Worm (Caenorhabditis elegans): ENCODE results near the gene gln-6.

DNA sequence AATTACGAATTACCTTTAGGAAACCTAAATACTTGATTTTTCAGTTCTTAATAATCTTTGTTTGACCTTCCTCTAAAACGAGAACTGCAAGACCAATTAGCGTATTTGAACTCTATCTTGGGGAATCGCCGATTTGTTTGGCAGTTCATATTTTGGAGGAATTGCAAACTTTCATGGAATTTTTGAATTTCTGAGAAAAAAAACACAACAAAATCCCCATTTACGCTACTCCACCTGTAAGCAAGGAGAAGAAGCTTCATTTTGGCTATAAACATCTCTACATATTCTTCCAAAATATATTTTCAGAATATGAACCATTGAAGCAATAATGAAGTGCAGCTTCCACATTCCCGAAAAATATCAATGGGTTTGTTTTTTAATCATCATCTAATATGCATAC is 47.8 kb downstream of the gln-6 start, which contains the start of gene twk-9:
- no peak for TF ChIP-seq him-1 (tag; optimal IDR thresholded peaks at IDR 0.05)
- no peak for TF ChIP-seq dao-5 (tag; optimal IDR thresholded peaks at IDR 0.05)
